Fruit fly (Drosophila melanogaster) whole organism, embryonic: ENCODE data around the gene Atg5.

Experiments
- Adf1 ChIP-seq: fragments of 200-800 bp; sonication (Bioruptor generic); IDR thresholded peaks from 2 replicates; pipeline ENCODE4 v1.3.6; 2022; ENCODE audit warnings: missing biosample characterization, missing genetic modification characterization
- Asciz ChIP-seq: fragments of 200-800 bp; sonication (Bioruptor generic); optimal IDR thresholded peaks from 2 replicates; lab custom pipeline; 2017; ENCODE audit warnings: missing biosample characterization, mild to moderate bottlenecking, missing genetic modification characterization, missing genetic modification reagents
- BtbVII ChIP-seq: fragments of 200-800 bp; sonication (Bioruptor generic); optimal IDR thresholded peaks from 3 replicates; lab custom pipeline; 2017; ENCODE audit warnings: missing biosample characterization, mild to moderate bottlenecking, missing genetic modification characterization
- CG10267 ChIP-seq: fragments of 200-800 bp; sonication (Bioruptor generic); optimal IDR thresholded peaks from 2 replicates; lab custom pipeline; 2018; ENCODE audit warnings: missing biosample characterization, mild to moderate bottlenecking, missing genetic modification characterization, moderate library complexity
- CG10431 ChIP-seq: fragments of 200-800 bp; sonication (Bioruptor generic); optimal IDR thresholded peaks from 3 replicates; lab custom pipeline; 2018; ENCODE audit warnings: missing biosample characterization, mild to moderate bottlenecking, missing genetic modification characterization
- CG11456 ChIP-seq: fragments of 200-800 bp; sonication (Bioruptor generic); IDR thresholded peaks from 3 replicates; pipeline ENCODE4 v1.3.6; 2022; ENCODE audit warnings: missing biosample characterization, missing genetic modification characterization
- CG12942 ChIP-seq: fragments of 200-800 bp; sonication (Bioruptor generic); optimal IDR thresholded peaks from 3 replicates; lab custom pipeline; 2016; ENCODE audit warnings: missing biosample characterization, missing genetic modification characterization
- CG15011 ChIP-seq: fragments of 200-800 bp; sonication (Bioruptor generic); optimal IDR thresholded peaks from 3 replicates; lab custom pipeline; 2018; ENCODE audit warnings: missing biosample characterization, mild to moderate bottlenecking, missing genetic modification characterization
- CG1529 ChIP-seq: fragments of 200-800 bp; sonication (Bioruptor generic); optimal IDR thresholded peaks from 3 replicates; lab custom pipeline; 2018; ENCODE audit warnings: missing biosample characterization, missing genetic modification characterization
- CG18011 ChIP-seq: fragments of 200-800 bp; sonication (Bioruptor generic); optimal IDR thresholded peaks from 2 replicates; lab custom pipeline; 2017; ENCODE audit warnings: missing biosample characterization, missing genetic modification characterization, mild to moderate bottlenecking, moderate library complexity, missing genotype
- CG18476 ChIP-seq: fragments of 200-800 bp; sonication (Bioruptor generic); optimal IDR thresholded peaks from 2 replicates; lab custom pipeline; 2016; ENCODE audit warnings: missing biosample characterization, mild to moderate bottlenecking, missing genetic modification characterization
- CG2120 ChIP-seq: fragments of 200-800 bp; sonication (Bioruptor generic); optimal IDR thresholded peaks from 3 replicates; lab custom pipeline; 2016; ENCODE audit warnings: missing biosample characterization, missing genetic modification characterization
- CG2712 ChIP-seq: fragments of 200-800 bp; optimal IDR thresholded peaks from 3 replicates; lab custom pipeline; 2019; ENCODE audit warnings: missing biosample characterization, mild to moderate bottlenecking, missing genetic modification characterization, moderate library complexity
- CG2875 ChIP-seq: fragments of 200-800 bp; sonication (Bioruptor generic); optimal IDR thresholded peaks from 2 replicates; lab custom pipeline; 2017; ENCODE audit warnings: missing biosample characterization, mild to moderate bottlenecking, missing genetic modification characterization, missing genetic modification reagents
- CG30020 ChIP-seq: fragments of 200-800 bp; optimal IDR thresholded peaks from 2 replicates; lab custom pipeline; 2019; ENCODE audit warnings: missing biosample characterization, mild to moderate bottlenecking, missing genetic modification characterization, moderate library complexity
- CG30431 ChIP-seq: fragments of 200-800 bp; sonication (Bioruptor generic); optimal IDR thresholded peaks from 2 replicates; lab custom pipeline; 2017; ENCODE audit warnings: missing biosample characterization, missing genetic modification characterization
- CG32532 ChIP-seq: fragments of 200-800 bp; sonication (Bioruptor generic); IDR thresholded peaks from 2 replicates; pipeline ENCODE4 v1.3.6; 2022; ENCODE audit warnings: missing biosample characterization, missing genetic modification characterization
- CG34224 ChIP-seq: fragments of 200-800 bp; sonication (Bioruptor generic); IDR thresholded peaks from 3 replicates; pipeline ENCODE4 v1.3.6; 2022; ENCODE audit warnings: missing biosample characterization, missing genetic modification characterization; ENCODE audit not compliant: partially characterized antibody
- CG3726 ChIP-seq: fragments of 200-800 bp; sonication (Bioruptor generic); IDR thresholded peaks from 3 replicates; pipeline ENCODE4, ENCODE4 v1.3.6; 2022; ENCODE audit warnings: missing biosample characterization, missing genetic modification characterization
- CG4730 ChIP-seq: fragments of 200-800 bp; sonication (Bioruptor generic); IDR thresholded peaks from 2 replicates; pipeline ENCODE4 v1.3.6; 2022; ENCODE audit warnings: missing biosample characterization, missing genetic modification characterization
- CG7357 ChIP-seq: fragments of 200-800 bp; sonication (Bioruptor generic); IDR thresholded peaks from 3 replicates; pipeline ENCODE4 v1.3.6; 2022; ENCODE audit warnings: missing biosample characterization, missing genetic modification characterization
- CG8359 ChIP-seq: fragments of 200-800 bp; sonication (Bioruptor generic); optimal IDR thresholded peaks from 2 replicates; lab custom pipeline; 2017; ENCODE audit warnings: missing biosample characterization, mild to moderate bottlenecking, missing genetic modification characterization, borderline replicate concordance
- CG9876 ChIP-seq: fragments of 200-800 bp; sonication (Bioruptor generic); optimal IDR thresholded peaks from 2 replicates; lab custom pipeline; 2016; ENCODE audit warnings: missing biosample characterization, missing genetic modification characterization
- Dip2 ChIP-seq: fragments of 200-800 bp; sonication (Bioruptor generic); IDR thresholded peaks from 2 replicates; pipeline ENCODE4 v1.3.6; 2022; ENCODE audit warnings: missing biosample characterization, missing genetic modification characterization
- Ets97D ChIP-seq: fragments of 200-800 bp; sonication (Bioruptor generic); optimal IDR thresholded peaks from 3 replicates; lab custom pipeline; 2016; ENCODE audit warnings: missing biosample characterization, missing genetic modification characterization
- Jarid2 ChIP-seq: fragments of 200-800 bp; sonication (Bioruptor generic); optimal IDR thresholded peaks from 3 replicates; lab custom pipeline; 2017; ENCODE audit warnings: mild to moderate bottlenecking, missing biosample characterization, missing genetic modification reagents, missing genetic modification characterization
- NfI ChIP-seq: fragments of 200-800 bp; sonication (Bioruptor generic); optimal IDR thresholded peaks from 3 replicates; lab custom pipeline; 2018; ENCODE audit warnings: missing biosample characterization, mild to moderate bottlenecking, missing genetic modification characterization, moderate library complexity
- Oli ChIP-seq: fragments of 200-800 bp; sonication (Bioruptor generic); optimal IDR thresholded peaks from 2 replicates; lab custom pipeline; 2018; ENCODE audit warnings: missing biosample characterization, mild to moderate bottlenecking, missing genetic modification characterization, moderate library complexity
- Pdp1 ChIP-seq, 2 experiments: fragments of 200-800 bp; sonication (Bioruptor generic); optimal IDR thresholded peaks; 3 replicates each; lab custom pipeline; 2016; ENCODE audit warnings: missing biosample characterization in 2 of 2, missing genetic modification characterization in 2 of 2, mild to moderate bottlenecking in 1 of 2, moderate library complexity in 1 of 2
- Poxn ChIP-seq: fragments of 200-800 bp; sonication (Bioruptor generic); IDR thresholded peaks from 2 replicates; pipeline ENCODE4 v1.3.6; 2022; ENCODE audit warnings: missing biosample characterization, missing genetic modification characterization
- Sry-β ChIP-seq: fragments of 200-800 bp; sonication (Bioruptor generic); optimal IDR thresholded peaks from 2 replicates; lab custom pipeline; 2018; ENCODE audit warnings: missing biosample characterization, mild to moderate bottlenecking, missing genetic modification characterization, moderate library complexity
- Sry-δ ChIP-seq: fragments of 200-800 bp; sonication (Bioruptor generic); optimal IDR thresholded peaks from 2 replicates; lab custom pipeline; 2016; ENCODE audit warnings: missing biosample characterization, missing genetic modification characterization
- amos ChIP-seq: fragments of 200-800 bp; sonication (Bioruptor generic); IDR thresholded peaks from 2 replicates; pipeline ENCODE4 v1.3.6; 2022; ENCODE audit warnings: missing biosample characterization, missing genetic modification characterization; ENCODE audit not compliant: partially characterized antibody
- ara ChIP-seq: fragments of 200-800 bp; sonication (Bioruptor generic); IDR thresholded peaks from 2 replicates; pipeline ENCODE4 v1.3.6; 2022; ENCODE audit warnings: missing biosample characterization, missing genetic modification characterization
- bcd ChIP-seq: fragments of 200-800 bp; sonication (Bioruptor generic); optimal IDR thresholded peaks from 2 replicates; lab custom pipeline; 2017; ENCODE audit warnings: missing biosample characterization, mild to moderate bottlenecking, missing genetic modification characterization
- cas ChIP-seq: fragments of 200-800 bp; sonication (Bioruptor generic); IDR thresholded peaks from 2 replicates; pipeline ENCODE4 v1.3.6; 2022; ENCODE audit warnings: missing biosample characterization, missing genetic modification characterization
- cato ChIP-seq: fragments of 200-800 bp; sonication (Bioruptor generic); optimal IDR thresholded peaks from 2 replicates; lab custom pipeline; 2016; ENCODE audit warnings: missing biosample characterization, missing genetic modification characterization, borderline replicate concordance
- chn ChIP-seq: fragments of 200-800 bp; sonication (Bioruptor generic); optimal IDR thresholded peaks from 2 replicates; lab custom pipeline; 2016; ENCODE audit warnings: missing biosample characterization, missing genetic modification characterization
- dati ChIP-seq: fragments of 200-800 bp; sonication (Bioruptor generic); IDR thresholded peaks from 2 replicates; pipeline ENCODE4 v1.3.6; 2022; ENCODE audit warnings: missing biosample characterization, missing genetic modification characterization
- ewg ChIP-seq: fragments of 200-800 bp; sonication (Bioruptor generic); optimal IDR thresholded peaks from 3 replicates; lab custom pipeline; 2017; ENCODE audit warnings: mild to moderate bottlenecking, missing biosample characterization, missing genetic modification reagents, missing genetic modification characterization
- fu2 ChIP-seq: fragments of 200-800 bp; sonication (Bioruptor generic); optimal IDR thresholded peaks from 2 replicates; lab custom pipeline; 2016; ENCODE audit warnings: missing biosample characterization, missing genetic modification characterization
- lilli ChIP-seq: fragments of 200-800 bp; sonication (Bioruptor generic); optimal IDR thresholded peaks from 3 replicates; lab custom pipeline; 2016; ENCODE audit warnings: missing biosample characterization, missing genetic modification characterization
- nau ChIP-seq: fragments of 200-800 bp; sonication (Bioruptor generic); optimal IDR thresholded peaks from 3 replicates; lab custom pipeline; 2017; ENCODE audit warnings: missing biosample characterization, mild to moderate bottlenecking, missing genetic modification characterization, missing genetic modification reagents
- odd ChIP-seq: fragments of 200-800 bp; sonication (Bioruptor generic); optimal IDR thresholded peaks from 2 replicates; lab custom pipeline; 2017; ENCODE audit warnings: missing biosample characterization, mild to moderate bottlenecking, missing genetic modification characterization
- sens-2 ChIP-seq: fragments of 200-800 bp; sonication (Bioruptor generic); IDR thresholded peaks from 2 replicates; pipeline ENCODE4 v1.3.6; 2022; ENCODE audit warnings: missing biosample characterization, missing genetic modification characterization
- sr ChIP-seq: fragments of 200-800 bp; sonication (Bioruptor generic); IDR thresholded peaks from 3 replicates; pipeline ENCODE4 v1.3.6; 2022; ENCODE audit warnings: missing biosample characterization, missing genetic modification characterization
- tup ChIP-seq: fragments of 200-800 bp; sonication (Bioruptor generic); optimal IDR thresholded peaks from 2 replicates; lab custom pipeline; 2016; ENCODE audit warnings: missing biosample characterization, mild to moderate bottlenecking, missing genetic modification characterization, moderate library complexity
- tx ChIP-seq: fragments of 200-800 bp; sonication (Bioruptor generic); optimal IDR thresholded peaks from 2 replicates; lab custom pipeline; 2016; ENCODE audit warnings: missing biosample characterization, missing genetic modification characterization
- zen ChIP-seq: fragments of 200-800 bp; sonication (Bioruptor generic); optimal IDR thresholded peaks from 3 replicates; lab custom pipeline; 2018; ENCODE audit warnings: missing biosample characterization, mild to moderate bottlenecking, missing genetic modification characterization, moderate library complexity

Atg5 gene

DNA sequence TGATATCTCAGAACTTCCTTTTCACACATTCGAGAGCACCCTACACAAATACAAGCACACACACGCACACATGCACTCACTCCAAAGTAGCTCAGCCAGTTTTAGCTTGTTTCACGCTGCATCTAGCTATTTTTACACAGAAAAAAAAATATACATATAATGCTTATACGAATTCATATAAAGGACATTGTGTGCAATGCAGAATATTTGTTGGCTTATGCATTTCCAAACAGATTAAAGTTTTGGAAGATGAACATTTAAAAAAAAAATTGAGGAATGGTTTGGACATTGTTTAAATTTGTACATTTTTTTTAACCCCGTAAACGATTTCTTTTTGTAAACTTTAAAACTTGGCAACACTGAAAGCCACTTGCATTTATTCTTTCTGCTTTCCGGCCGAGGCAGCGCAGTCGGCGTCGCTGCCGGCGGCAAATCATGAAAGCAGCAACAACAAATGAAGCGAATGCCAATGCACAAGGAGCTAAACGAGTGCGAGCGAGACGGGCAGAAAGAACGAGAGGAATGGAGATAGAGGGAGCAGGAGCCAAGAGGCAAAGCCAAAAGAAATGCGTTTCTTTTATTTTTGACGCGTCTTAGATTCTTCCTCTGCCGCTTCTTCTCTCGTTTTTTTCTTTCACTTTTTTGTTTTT is 4.4 kb downstream of the Atg5 start (continued):
- TF ChIP-seq nau (no peak), CG15011 (peak; percentile 12), bcd (GFP tag; lab: Kevin White, UChicago) (peak; percentile 68), CG10431 (GFP tag; lab: Kevin White, UChicago) (peak; percentile 36), Dip2 (GFP tag; lab: Robert Waterston, UW) (no peak), sens-2 (GFP tag; lab: Robert Waterston, UW) (no peak), fu2 (GFP tag; lab: Kevin White, UChicago) (no peak), Ets97D (no peak), cato (GFP tag; lab: Kevin White, UChicago) (peak; percentile 73), Adf1 (GFP tag; lab: Robert Waterston, UW) (peak; percentile 14; the same call in 1 of the 2 replicates), dati (GFP tag; lab: Robert Waterston, UW) (0 out of 2 replicates have a peak, but pooled peaks have one; percentile 21), lilli (peak; percentile 62), CG7357 (GFP tag; lab: Robert Waterston, UW) (peak; percentile 54; the same call in 2 of the 3 replicates), CG1529 (GFP tag; lab: Kevin White, UChicago) (peak; percentile 80), CG8359 (peak; percentile 74), NfI (GFP tag; lab: Kevin White, UChicago) (peak; percentile 59), Pdp1 (GFP tag; optimal IDR thresholded peaks at IDR 0.05; lab: Kevin White, UChicago) (peak; percentile 71 to 81), CG3726 (GFP tag; lab: Robert Waterston, UW) (peak; percentile 34; the same call in 1 of the 3 replicates), Sry-δ (GFP tag; lab: Kevin White, UChicago) (peak; percentile 23), Oli (tag; lab: Kevin White, UChicago) (peak; percentile 85), CG2875 (GFP tag; lab: Kevin White, UChicago) (peak; percentile 83), Asciz (GFP tag; lab: Kevin White, UChicago) (peak; percentile 79), CG11456 (no peak), ara (GFP tag; lab: Robert Waterston, UW) (peak; percentile 84), zen (peak; percentile 86), Poxn (GFP tag; lab: Robert Waterston, UW) (no peak), Sry-β (peak; percentile 92), CG34224 (no peak), CG18011 (GFP tag; lab: Kevin White, UChicago) (peak; percentile 6), CG2712 (peak; percentile 94), sr (GFP tag; lab: Robert Waterston, UW) (no peak), chn (GFP tag; lab: Kevin White, UChicago) (peak; percentile 71), cas (no peak), CG18476 (GFP tag; lab: Kevin White, UChicago) (peak; percentile 64), CG30431 (GFP tag; lab: Kevin White, UChicago) (peak; percentile 77), CG32532 (GFP tag; lab: Robert Waterston, UW) (no peak; the same call in 1 of the 2 replicates), CG12942 (GFP tag; lab: Kevin White, UChicago) (peak; percentile 57), ewg (GFP tag; lab: Kevin White, UChicago) (peak; percentile 73), tx (GFP tag; lab: Kevin White, UChicago) (peak; percentile 51), CG9876 (no peak), CG4730 (no peak), tup (GFP tag; lab: Kevin White, UChicago) (no peak), CG2120 (GFP tag; lab: Kevin White, UChicago) (no peak), odd (GFP tag; lab: Kevin White, UChicago) (peak; percentile 10), amos (no peak), CG30020 (tag; lab: Kevin White, UChicago) (peak; percentile 51), BtbVII (GFP tag; lab: Kevin White, UChicago) (no peak), CG10267 (peak; percentile 85), Jarid2 (GFP tag; lab: Kevin White, UChicago) (peak; percentile 33)
